Fruit fly (Drosophila melanogaster): ENCODE measurements around the gene CG13040.

Gene CG13040

DNA sequence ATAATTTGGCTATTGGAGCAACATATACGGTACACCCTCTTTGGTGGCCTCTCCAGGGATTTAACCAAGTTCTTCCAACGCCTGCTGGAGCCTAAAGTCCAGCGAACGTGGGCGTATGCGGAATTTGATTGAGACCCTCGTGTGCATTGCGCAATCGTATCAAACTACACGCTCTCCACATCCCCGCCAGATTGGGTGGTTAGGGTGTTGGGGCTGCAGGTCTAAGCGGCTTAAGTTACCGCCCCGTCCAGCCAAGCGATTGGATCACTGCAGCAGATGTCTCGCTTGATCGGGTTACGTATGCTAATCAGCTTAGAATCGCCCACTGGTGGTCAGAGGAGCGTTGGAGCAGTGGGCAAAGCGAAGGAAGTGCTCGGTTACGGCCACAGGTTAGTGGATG, 4.2 kb upstream of the CG13040 start, which contains the start of gene CG33060:
Gene CG33060, plus strand, starts transcription at position 301 of the 400 bp plus-strand sequence.
- TF ChIP-seq Snoo (tag; optimal IDR thresholded peaks at IDR 0.05) (no peak), CG10348 (GFP tag; IDR thresholded peaks at IDR 0.05) (no peak), EcR (GFP tag; optimal IDR thresholded peaks at IDR 0.05) (no peak), CG9948 (tag; optimal IDR thresholded peaks at IDR 0.05) (no peak), CG15710 (tag; optimal IDR thresholded peaks at IDR 0.05) (no peak), D1 (tag; optimal IDR thresholded peaks at IDR 0.05) (no peak), CG8301 (tag; optimal IDR thresholded peaks at IDR 0.05) (no peak), gl (tag; optimal IDR thresholded peaks at IDR 0.05) (no peak), Pif1A (GFP tag; optimal IDR thresholded peaks at IDR 0.05) (no peak), CG32121 (GFP tag; IDR thresholded peaks at IDR 0.05) (no peak), CG14655 (GFP tag; optimal IDR thresholded peaks at IDR 0.05) (no peak), rn (GFP tag; IDR thresholded peaks at IDR 0.05) (no peak), CG34367 (tag; optimal IDR thresholded peaks at IDR 0.05) (no peak), fd96Ca (GFP tag; IDR thresholded peaks at IDR 0.05) (no peak), CG17806 (tag; optimal IDR thresholded peaks at IDR 0.05) (no peak), CG4496 (GFP tag; IDR thresholded peaks at IDR 0.05) (no peak), CG8159 (tag; optimal IDR thresholded peaks at IDR 0.05) (no peak)

dm6 chr3L:16329495-16329894, 2.9 kb upstream of the CG13040 start, which contains the start of gene CG33061:
Gene CG33061 (plus strand): TSS chr3L:16329795.
- TF ChIP-seq CG8301 (tag; optimal IDR thresholded peaks at IDR 0.05) (no peak), Snoo (tag; optimal IDR thresholded peaks at IDR 0.05) (no peak), CG10348 (GFP tag; IDR thresholded peaks at IDR 0.05) (no peak), CG14655 (GFP tag; optimal IDR thresholded peaks at IDR 0.05) (no peak), CG8159 (tag; optimal IDR thresholded peaks at IDR 0.05) (no peak), CG15710 (tag; optimal IDR thresholded peaks at IDR 0.05) (no peak), CG17806 (tag; optimal IDR thresholded peaks at IDR 0.05) (no peak), Pif1A (GFP tag; optimal IDR thresholded peaks at IDR 0.05) (no peak), CG12605 (GFP tag; IDR thresholded peaks at IDR 0.05) (no peak), EcR (GFP tag; optimal IDR thresholded peaks at IDR 0.05) (no peak), CG13204 (GFP tag; optimal IDR thresholded peaks at IDR 0.05) (no peak), CG4496 (GFP tag; IDR thresholded peaks at IDR 0.05) (no peak), CG32121 (GFP tag; IDR thresholded peaks at IDR 0.05) (no peak), D1 (tag; optimal IDR thresholded peaks at IDR 0.05) (no peak), rn (GFP tag; IDR thresholded peaks at IDR 0.05) (no peak), Ets98B (GFP tag; IDR thresholded peaks at IDR 0.05) (no peak), CG34367 (tag; optimal IDR thresholded peaks at IDR 0.05) (no peak), fd96Ca (GFP tag; IDR thresholded peaks at IDR 0.05) (no peak), CG9948 (tag; optimal IDR thresholded peaks at IDR 0.05) (no peak), Pif1B (GFP tag; optimal IDR thresholded peaks at IDR 0.05) (no peak)

DNA sequence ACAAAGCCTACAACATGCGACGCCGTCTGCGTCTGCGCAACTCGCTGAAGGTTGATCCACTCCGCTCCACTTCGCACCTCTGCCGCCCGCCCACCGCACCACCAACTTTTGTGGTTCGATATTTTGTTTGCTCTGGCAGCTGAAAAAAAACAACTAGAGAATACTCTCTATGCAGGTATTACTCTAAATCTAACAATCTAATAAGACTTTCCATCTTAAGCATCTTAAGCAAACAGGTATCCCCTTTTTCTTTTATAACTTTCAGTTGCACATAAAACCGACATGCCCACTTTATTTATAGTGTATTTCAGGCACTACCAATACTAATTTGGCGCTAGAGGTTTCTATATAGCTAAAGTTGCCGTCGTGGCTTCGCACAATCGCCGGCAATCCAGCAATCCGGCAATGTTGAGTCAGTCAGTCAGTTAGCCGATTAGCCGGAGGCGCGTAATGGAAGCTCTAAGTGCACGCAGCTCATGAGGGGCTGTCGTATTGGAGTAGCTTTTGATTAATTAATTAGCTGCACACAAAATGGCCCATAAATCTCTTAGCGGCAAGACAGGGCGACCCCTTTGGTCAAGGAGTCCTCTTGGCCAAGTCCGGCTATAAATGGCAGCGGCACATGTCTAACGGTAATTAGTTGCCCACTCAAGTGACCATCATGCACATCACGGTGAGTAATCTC, 1.8 kb upstream of the CG13040 start, which contains the start of gene CG13058:
Gene CG13058, plus strand, starts transcription at position 635 of the 685 bp plus-strand sequence.
- no peak for TF ChIP-seq D1 (tag; optimal IDR thresholded peaks at IDR 0.05)
- peak; percentile 63 for TF ChIP-seq CG32121 (GFP tag; IDR thresholded peaks at IDR 0.05)
- TF ChIP-seq CG34367 (tag; optimal IDR thresholded peaks at IDR 0.05): peak; percentile 65
- TF ChIP-seq CG9948 (tag; optimal IDR thresholded peaks at IDR 0.05): peak; percentile 55
- TF ChIP-seq Pif1B (GFP tag; optimal IDR thresholded peaks at IDR 0.05): no peak
- no peak for TF ChIP-seq Snoo (tag; optimal IDR thresholded peaks at IDR 0.05)
- peak; percentile 81 for TF ChIP-seq CG10348 (GFP tag; IDR thresholded peaks at IDR 0.05)
- peak; percentile 70 for TF ChIP-seq CG8159 (tag; optimal IDR thresholded peaks at IDR 0.05)
- TF ChIP-seq gl (tag; optimal IDR thresholded peaks at IDR 0.05): no peak
- peak; percentile 1 for TF ChIP-seq EcR (GFP tag; optimal IDR thresholded peaks at IDR 0.05)
- TF ChIP-seq rn (GFP tag; IDR thresholded peaks at IDR 0.05): no peak
- no peak for TF ChIP-seq CG13204 (GFP tag; optimal IDR thresholded peaks at IDR 0.05)
- peak; percentile 23 for TF ChIP-seq Ets98B (GFP tag; IDR thresholded peaks at IDR 0.05)
- peak; percentile 69 for TF ChIP-seq CG15710 (tag; optimal IDR thresholded peaks at IDR 0.05)
- no peak for TF ChIP-seq CG12605 (GFP tag; IDR thresholded peaks at IDR 0.05)
- TF ChIP-seq fd96Ca (GFP tag; IDR thresholded peaks at IDR 0.05): 0 out of 3 replicates have a peak, but pooled peaks have one; percentile 20
- peak; percentile 22; the same call in 1 of the 3 replicates for TF ChIP-seq CG4496 (GFP tag; IDR thresholded peaks at IDR 0.05)
- TF ChIP-seq Pif1A (GFP tag; optimal IDR thresholded peaks at IDR 0.05): peak; percentile 7
- peak; percentile 66 for TF ChIP-seq CG8301 (tag; optimal IDR thresholded peaks at IDR 0.05)
- TF ChIP-seq CG14655 (GFP tag; optimal IDR thresholded peaks at IDR 0.05): peak; percentile 68
- TF ChIP-seq CG17806 (tag; optimal IDR thresholded peaks at IDR 0.05): peak; percentile 38

dm6 chr3L:16327776-16328175, 1.2 kb upstream of the CG13040 start, which contains the start of gene CG13038:
Gene CG13038 (minus strand): TSS chr3L:16327893.
- no peak for TF ChIP-seq CG8159 (tag; optimal IDR thresholded peaks at IDR 0.05)
- TF ChIP-seq CG17806 (tag; optimal IDR thresholded peaks at IDR 0.05): no peak
- TF ChIP-seq Pif1A (GFP tag; optimal IDR thresholded peaks at IDR 0.05): no peak
- no peak for TF ChIP-seq Snoo (tag; optimal IDR thresholded peaks at IDR 0.05)
- peak; percentile 59; the same call in 1 of the 3 replicates for TF ChIP-seq fd96Ca (GFP tag; IDR thresholded peaks at IDR 0.05)
- peak; percentile 63 for TF ChIP-seq CG4496 (GFP tag; IDR thresholded peaks at IDR 0.05)
- TF ChIP-seq CG10348 (GFP tag; IDR thresholded peaks at IDR 0.05): no peak
- TF ChIP-seq Ets98B (GFP tag; IDR thresholded peaks at IDR 0.05): peak; percentile 66
- no peak for TF ChIP-seq D1 (tag; optimal IDR thresholded peaks at IDR 0.05)
- TF ChIP-seq EcR (GFP tag; optimal IDR thresholded peaks at IDR 0.05): no peak

DNA sequence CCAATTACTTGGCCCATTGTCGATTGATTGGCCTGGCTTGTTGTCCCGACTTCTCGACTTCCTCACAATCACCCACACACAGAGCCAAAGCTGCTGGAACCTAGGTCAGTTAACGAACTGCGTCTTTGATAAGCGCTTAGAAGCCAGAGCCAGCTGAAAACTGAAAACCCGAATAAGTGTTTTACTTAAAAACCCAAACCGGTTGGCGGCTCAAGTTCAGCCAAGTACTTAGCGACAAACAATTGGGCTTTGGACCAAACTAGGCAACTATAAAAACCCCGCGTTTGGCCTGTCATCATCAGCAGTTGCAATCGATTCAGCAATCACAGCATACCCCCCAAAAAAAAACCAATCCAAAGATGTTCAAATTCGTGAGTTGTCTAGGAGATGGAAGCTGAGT, 3.2 kb downstream of the CG13040 start, which contains the start of gene CG13059:
Gene CG13059, plus strand, starts transcription at position 301 of the 400 bp plus-strand sequence.
- TF ChIP-seq fd96Ca (GFP tag; IDR thresholded peaks at IDR 0.05) (no peak), CG4496 (GFP tag; IDR thresholded peaks at IDR 0.05) (no peak), D1 (tag; optimal IDR thresholded peaks at IDR 0.05) (no peak), CG32121 (GFP tag; IDR thresholded peaks at IDR 0.05) (no peak), Pif1A (GFP tag; optimal IDR thresholded peaks at IDR 0.05) (no peak), CG8159 (tag; optimal IDR thresholded peaks at IDR 0.05) (no peak), CG12605 (GFP tag; IDR thresholded peaks at IDR 0.05) (no peak), Pif1B (GFP tag; optimal IDR thresholded peaks at IDR 0.05) (no peak), CG14655 (GFP tag; optimal IDR thresholded peaks at IDR 0.05) (no peak), CG13204 (GFP tag; optimal IDR thresholded peaks at IDR 0.05) (no peak), CG8301 (tag; optimal IDR thresholded peaks at IDR 0.05) (no peak), CG10348 (GFP tag; IDR thresholded peaks at IDR 0.05) (no peak), CG9948 (tag; optimal IDR thresholded peaks at IDR 0.05) (no peak), CG17806 (tag; optimal IDR thresholded peaks at IDR 0.05) (no peak)

Data from whole organism, pupa.